Fruit fly (Drosophila melanogaster) whole organism, embryonic: ENCODE measurements around the gene dod.

Experiments
- BtbVII ChIP-seq: fragments of 200-800 bp; sonication (Bioruptor generic); optimal IDR thresholded peaks from 3 replicates; lab custom pipeline; 2017; ENCODE audit warnings: missing biosample characterization, mild to moderate bottlenecking, missing genetic modification characterization
- Bteb2 ChIP-seq: fragments of 200-800 bp; sonication (Bioruptor generic); optimal IDR thresholded peaks from 2 replicates; lab custom pipeline; 2016; ENCODE audit warnings: missing biosample characterization, missing genetic modification characterization
- CG10543 ChIP-seq: fragments of 200-800 bp; sonication (Bioruptor generic); optimal IDR thresholded peaks from 3 replicates; lab custom pipeline; 2017; ENCODE audit warnings: missing biosample characterization, mild to moderate bottlenecking, missing genetic modification characterization, moderate library complexity
- CG10959 ChIP-seq: fragments of 200-800 bp; sonication (Bioruptor generic); IDR thresholded peaks from 2 replicates; pipeline ENCODE4 v1.3.6; 2022; ENCODE audit warnings: missing biosample characterization, missing genetic modification characterization
- CG14014 ChIP-seq: fragments of 200-800 bp; sonication (Bioruptor generic); IDR thresholded peaks from 2 replicates; pipeline ENCODE4 v1.3.6; 2022; ENCODE audit warnings: missing biosample characterization, missing genetic modification characterization
- CG15269 ChIP-seq: fragments of 200-800 bp; sonication (Bioruptor generic); optimal IDR thresholded peaks from 2 replicates; lab custom pipeline; 2018; ENCODE audit warnings: missing biosample characterization, mild to moderate bottlenecking, missing genetic modification characterization, moderate library complexity
- CG15601 ChIP-seq: fragments of 200-800 bp; sonication (Bioruptor generic); optimal IDR thresholded peaks from 3 replicates; lab custom pipeline; 2019; ENCODE audit warnings: missing biosample characterization, mild to moderate bottlenecking, missing genetic modification characterization, moderate library complexity
- CG16779 ChIP-seq: fragments of 200-800 bp; sonication (Bioruptor generic); IDR thresholded peaks from 2 replicates; pipeline ENCODE4 v1.3.6; 2022; ENCODE audit warnings: missing biosample characterization, missing genetic modification characterization
- CG17186 ChIP-seq: fragments of 200-800 bp; sonication (Bioruptor generic); optimal IDR thresholded peaks from 3 replicates; lab custom pipeline; 2017; ENCODE audit warnings: missing biosample characterization, missing genetic modification reagents, missing genetic modification characterization
- CG17328 ChIP-seq: fragments of 200-800 bp; sonication (Bioruptor generic); IDR thresholded peaks from 2 replicates; pipeline ENCODE4 v1.3.6; 2022; ENCODE audit warnings: missing biosample characterization, missing genetic modification characterization
- CG17359 ChIP-seq: fragments of 200-800 bp; sonication (Bioruptor generic); optimal IDR thresholded peaks from 3 replicates; lab custom pipeline; 2018; ENCODE audit warnings: missing biosample characterization, mild to moderate bottlenecking, missing genetic modification characterization, moderate library complexity
- CG18476 ChIP-seq: fragments of 200-800 bp; sonication (Bioruptor generic); optimal IDR thresholded peaks from 2 replicates; lab custom pipeline; 2016; ENCODE audit warnings: missing biosample characterization, mild to moderate bottlenecking, missing genetic modification characterization
- CG18619 ChIP-seq: fragments of 200-800 bp; sonication (Bioruptor generic); optimal IDR thresholded peaks from 3 replicates; lab custom pipeline; 2017; ENCODE audit warnings: missing biosample characterization, mild to moderate bottlenecking, missing genetic modification characterization
- CG2889 ChIP-seq: fragments of 200-800 bp; sonication (Bioruptor generic); IDR thresholded peaks from 3 replicates; pipeline ENCODE4 v1.3.6; 2022; ENCODE audit warnings: missing biosample characterization, missing genetic modification characterization
- CG31365 ChIP-seq: fragments of 200-800 bp; sonication (Bioruptor generic); optimal IDR thresholded peaks from 2 replicates; lab custom pipeline; 2018; ENCODE audit warnings: missing biosample characterization, mild to moderate bottlenecking, missing genetic modification characterization
- CG3163 ChIP-seq: fragments of 200-800 bp; sonication (Bioruptor generic); optimal IDR thresholded peaks from 3 replicates; lab custom pipeline; 2016; ENCODE audit warnings: missing biosample characterization, missing genetic modification characterization
- CG34376 ChIP-seq: fragments of 200-800 bp; sonication (Bioruptor generic); optimal IDR thresholded peaks from 2 replicates; lab custom pipeline; 2018; ENCODE audit warnings: missing biosample characterization, mild to moderate bottlenecking, missing genetic modification characterization
- CG4328 ChIP-seq: fragments of 200-800 bp; sonication (Bioruptor generic); optimal IDR thresholded peaks from 3 replicates; lab custom pipeline; 2017; ENCODE audit warnings: missing biosample characterization, missing genetic modification reagents, missing genetic modification characterization
- CG4617 ChIP-seq: fragments of 200-800 bp; sonication (Bioruptor generic); optimal IDR thresholded peaks from 3 replicates; lab custom pipeline; 2016; ENCODE audit warnings: missing biosample characterization, missing genetic modification characterization, borderline replicate concordance
- CG7556 ChIP-seq: fragments of 200-800 bp; sonication (Bioruptor generic); optimal IDR thresholded peaks from 2 replicates; lab custom pipeline; 2017; ENCODE audit warnings: missing biosample characterization, mild to moderate bottlenecking, missing genetic modification characterization
- CG8388 ChIP-seq: fragments of 200-800 bp; sonication (Bioruptor generic); optimal IDR thresholded peaks from 2 replicates; lab custom pipeline; 2019; ENCODE audit warnings: missing biosample characterization, mild to moderate bottlenecking, missing genetic modification characterization, moderate library complexity
- Doc3 ChIP-seq: fragments of 200-800 bp; sonication (Bioruptor generic); IDR thresholded peaks from 3 replicates; pipeline ENCODE4 v1.3.6; 2022; ENCODE audit warnings: missing biosample characterization, missing genetic modification characterization; ENCODE audit not compliant: partially characterized antibody
- E2f2 ChIP-seq: fragments of 200-800 bp; sonication (Bioruptor generic); IDR thresholded peaks from 2 replicates; pipeline ENCODE4 v1.3.6; 2022; ENCODE audit warnings: missing biosample characterization, missing genetic modification characterization
- Ets65A ChIP-seq: fragments of 200-800 bp; sonication (Bioruptor generic); peaks from one replicate; lab custom pipeline; 2016; ENCODE audit warnings: missing biosample characterization, missing genetic modification characterization
- Hr3 ChIP-seq: fragments of 200-800 bp; sonication (Bioruptor generic); optimal IDR thresholded peaks from 3 replicates; lab custom pipeline; 2016; ENCODE audit warnings: missing biosample characterization, missing genetic modification characterization
- Hsf ChIP-seq: fragments of 200-800 bp; sonication (Bioruptor generic); optimal IDR thresholded peaks from 3 replicates; lab custom pipeline; 2016; ENCODE audit warnings: missing biosample characterization, missing genetic modification characterization
- Lim3 ChIP-seq: fragments of 200-800 bp; sonication (Bioruptor generic); IDR thresholded peaks from 2 replicates; pipeline ENCODE4 v1.3.6; 2022; ENCODE audit warnings: missing biosample characterization, missing genetic modification characterization
- Mad ChIP-seq: fragments of 200-800 bp; sonication (Bioruptor generic); optimal IDR thresholded peaks from 2 replicates; lab custom pipeline; 2016; ENCODE audit warnings: missing biosample characterization, missing genetic modification characterization
- Med ChIP-seq: fragments of 200-800 bp; sonication (Bioruptor generic); peaks from one replicate; lab custom pipeline; 2016; ENCODE audit warnings: missing biosample characterization, missing genetic modification characterization, mild to moderate bottlenecking, inconsistent platforms, moderate library complexity
- NC2α ChIP-seq: fragments of 200-800 bp; sonication (Bioruptor generic); optimal IDR thresholded peaks from 2 replicates; lab custom pipeline; 2016; ENCODE audit warnings: missing biosample characterization, missing genetic modification characterization
- Opbp ChIP-seq: fragments of 200-800 bp; sonication (Bioruptor generic); IDR thresholded peaks from 3 replicates; pipeline ENCODE4 v1.3.6; 2022; ENCODE audit warnings: missing biosample characterization, missing genetic modification characterization; ENCODE audit not compliant: partially characterized antibody
- Optix ChIP-seq: fragments of 200-800 bp; sonication (Bioruptor generic); IDR thresholded peaks from 3 replicates; pipeline ENCODE4 v1.3.6; 2022; ENCODE audit warnings: missing biosample characterization, missing genetic modification characterization
- Pdp1 ChIP-seq, 2 experiments: fragments of 200-800 bp; sonication (Bioruptor generic); optimal IDR thresholded peaks; 3 replicates each; lab custom pipeline; 2016; ENCODE audit warnings: missing biosample characterization in 2 of 2, missing genetic modification characterization in 2 of 2, mild to moderate bottlenecking in 1 of 2, moderate library complexity in 1 of 2
- Sry-δ ChIP-seq: fragments of 200-800 bp; sonication (Bioruptor generic); optimal IDR thresholded peaks from 2 replicates; lab custom pipeline; 2016; ENCODE audit warnings: missing biosample characterization, missing genetic modification characterization
- Usf ChIP-seq: fragments of 200-800 bp; sonication (Bioruptor generic); optimal IDR thresholded peaks from 2 replicates; lab custom pipeline; 2017; ENCODE audit warnings: missing genotype, missing biosample characterization, missing genetic modification characterization
- ab ChIP-seq: fragments of 200-800 bp; sonication (Bioruptor generic); optimal IDR thresholded peaks from 2 replicates; lab custom pipeline; 2016; ENCODE audit warnings: missing biosample characterization, missing genetic modification characterization
- bowl ChIP-seq: fragments of 200-800 bp; sonication (Bioruptor generic); IDR thresholded peaks from 2 replicates; pipeline ENCODE4 v1.3.6; 2022; ENCODE audit warnings: missing biosample characterization, missing genetic modification characterization
- cad ChIP-seq: fragments of >200 bp; optimal IDR thresholded peaks from 2 replicates; lab custom pipeline; 2017; ENCODE audit warnings: missing biosample characterization, missing genetic modification characterization
- cato ChIP-seq: fragments of 200-800 bp; sonication (Bioruptor generic); optimal IDR thresholded peaks from 2 replicates; lab custom pipeline; 2016; ENCODE audit warnings: missing biosample characterization, missing genetic modification characterization, borderline replicate concordance
- chn ChIP-seq: fragments of 200-800 bp; sonication (Bioruptor generic); optimal IDR thresholded peaks from 2 replicates; lab custom pipeline; 2016; ENCODE audit warnings: missing biosample characterization, missing genetic modification characterization
- da ChIP-seq: fragments of 200-800 bp; sonication (Bioruptor generic); optimal IDR thresholded peaks from 2 replicates; lab custom pipeline; 2016; ENCODE audit warnings: missing biosample characterization, missing genetic modification characterization
- fd3F ChIP-seq: fragments of 200-800 bp; sonication (Bioruptor generic); optimal IDR thresholded peaks from 2 replicates; lab custom pipeline; 2018; ENCODE audit warnings: missing biosample characterization, mild to moderate bottlenecking, missing genetic modification characterization, moderate library complexity
- fd64A ChIP-seq: fragments of 200-800 bp; sonication (Bioruptor generic); optimal IDR thresholded peaks from 3 replicates; lab custom pipeline; 2018; ENCODE audit warnings: missing biosample characterization, mild to moderate bottlenecking, missing genetic modification characterization
- fru ChIP-seq: fragments of >200 bp; optimal IDR thresholded peaks from 2 replicates; lab custom pipeline; 2017
- insv ChIP-seq, 2 experiments: fragments of 200-800 bp; sonication (Bioruptor generic); optimal IDR thresholded peaks; 3 replicates each; lab custom pipeline; 2016 to 2018; ENCODE audit warnings: missing biosample characterization in 2 of 2, missing genetic modification characterization in 2 of 2
- lov ChIP-seq, 2 experiments: fragments of 200-800 bp in 1 of 2; fragments of >200 bp in 1 of 2; sonication (Bioruptor generic) in 1 of 2; IDR thresholded peaks in 1 of 2; optimal IDR thresholded peaks in 1 of 2; 2 replicates in 1 of 2; 3 replicates in 1 of 2; pipeline versions ENCODE4 v1.3.6 to Lab custom; 2017 to 2022; ENCODE audit warnings: missing biosample characterization in 1 of 2, missing genetic modification characterization in 1 of 2
- psq ChIP-seq: fragments of 200-800 bp; sonication (Bioruptor generic); optimal IDR thresholded peaks from 2 replicates; lab custom pipeline; 2017; ENCODE audit warnings: missing biosample characterization, missing genetic modification characterization
- sens ChIP-seq: fragments of 200-800 bp; sonication (Bioruptor generic); peaks from one replicate; lab custom pipeline; 2016; ENCODE audit warnings: missing biosample characterization, missing genetic modification characterization
- sens-2 ChIP-seq: fragments of 200-800 bp; sonication (Bioruptor generic); IDR thresholded peaks from 2 replicates; pipeline ENCODE4 v1.3.6; 2022; ENCODE audit warnings: missing biosample characterization, missing genetic modification characterization
- tx ChIP-seq: fragments of 200-800 bp; sonication (Bioruptor generic); optimal IDR thresholded peaks from 2 replicates; lab custom pipeline; 2016; ENCODE audit warnings: missing biosample characterization, missing genetic modification characterization
- yki ChIP-seq: fragments of >200 bp; optimal IDR thresholded peaks from 3 replicates; lab custom pipeline; 2018

The dod gene

dm6 chrX:21339476-21339931 is 5.7 kb upstream of the dod start, which contains the start of the genes tty and fliI (continued):
- peak; percentile 67 for TF ChIP-seq NC2α (GFP tag; lab: Kevin White, UChicago)
- TF ChIP-seq Optix (GFP tag; lab: Robert Waterston, UW): peak; percentile 92
- peak; percentile 37 for TF ChIP-seq CG10543
- TF ChIP-seq insv (GFP tag; optimal IDR thresholded peaks at IDR 0.05; lab: Kevin White, UChicago): no peak
- peak; percentile 53; the same call in 1 of the 2 replicates for TF ChIP-seq CG16779 (GFP tag; lab: Robert Waterston, UW)
- peak; percentile 92 for TF ChIP-seq chn (GFP tag; lab: Kevin White, UChicago)
- peak; percentile 84 for TF ChIP-seq CG2889
- peak; percentile 72 for TF ChIP-seq sens-2 (GFP tag; lab: Robert Waterston, UW)
- peak; percentile 97 for TF ChIP-seq sens
- TF ChIP-seq CG15269 (tag; lab: Kevin White, UChicago): peak; percentile 75
- no peak for TF ChIP-seq yki (lab: Kevin White, UChicago)
- TF ChIP-seq psq: no peak
- peak; percentile 77 for TF ChIP-seq CG10959 (GFP tag; lab: Robert Waterston, UW)
- peak; percentile 86 for TF ChIP-seq Mad
- peak; percentile 68 for TF ChIP-seq CG18476 (GFP tag; lab: Kevin White, UChicago)
- TF ChIP-seq CG4328 (GFP tag; lab: Kevin White, UChicago): no peak
- TF ChIP-seq BtbVII (GFP tag; lab: Kevin White, UChicago): peak; percentile 20
- peak; percentile 61 for TF ChIP-seq Sry-δ (GFP tag; lab: Kevin White, UChicago)
- TF ChIP-seq CG18619 (GFP tag; lab: Kevin White, UChicago): peak; percentile 67
- peak; percentile 99 for TF ChIP-seq Ets65A (GFP tag; lab: Kevin White, UChicago)
- peak; percentile 63 for TF ChIP-seq CG4617 (GFP tag; lab: Kevin White, UChicago)
- peak; percentile 56 for TF ChIP-seq Bteb2 (GFP tag; lab: Kevin White, UChicago)
- peak; percentile 85 to 89 for TF ChIP-seq Pdp1 (GFP tag; optimal IDR thresholded peaks at IDR 0.05; lab: Kevin White, UChicago)
- no peak for TF ChIP-seq lov (optimal IDR thresholded peaks at IDR 0.05; lab: Kevin White, UChicago)
- peak; percentile 85 for TF ChIP-seq lov (GFP tag; IDR thresholded peaks at IDR 0.05; lab: Robert Waterston, UW)
- peak; percentile 46 for TF ChIP-seq CG15601 (tag; lab: Kevin White, UChicago)
- TF ChIP-seq Opbp: peak; percentile 65
- peak; percentile 18 for TF ChIP-seq da (GFP tag; lab: Kevin White, UChicago)
- no peak for TF ChIP-seq cad (GFP tag; lab: Kevin White, UChicago)
- TF ChIP-seq CG31365 (tag; lab: Kevin White, UChicago): no peak
- TF ChIP-seq Hr3 (GFP tag; lab: Kevin White, UChicago): peak; percentile 77
- TF ChIP-seq Doc3 (GFP tag; lab: Robert Waterston, UW): 0 out of 3 replicates have a peak, but pooled peaks have one; percentile 17
- peak; percentile 40 for TF ChIP-seq CG7556 (GFP tag; lab: Kevin White, UChicago)
- peak; percentile 87 for TF ChIP-seq tx (GFP tag; lab: Kevin White, UChicago)
- TF ChIP-seq ab (GFP tag; lab: Kevin White, UChicago): peak; percentile 24
- peak; percentile 89 for TF ChIP-seq Hsf (GFP tag; lab: Kevin White, UChicago)
- TF ChIP-seq CG3163: peak; percentile 52
- TF ChIP-seq CG17359: peak; percentile 90
- TF ChIP-seq Med (GFP tag; lab: Kevin White, UChicago): peak; percentile 98
- TF ChIP-seq CG14014 (GFP tag; lab: Robert Waterston, UW): peak; percentile 83
- peak; percentile 72 for TF ChIP-seq bowl (GFP tag; lab: Robert Waterston, UW)
- TF ChIP-seq E2f2 (GFP tag; lab: Robert Waterston, UW): peak; percentile 80
- TF ChIP-seq fd64A: peak; percentile 28
- TF ChIP-seq CG8388 (GFP tag; lab: Kevin White, UChicago): peak; percentile 69
- peak; percentile 46; the same call in 1 of the 2 replicates for TF ChIP-seq Lim3 (GFP tag; lab: Robert Waterston, UW)
- peak; percentile 68 for TF ChIP-seq CG17186 (GFP tag; lab: Kevin White, UChicago)
- peak; percentile 67 for TF ChIP-seq fd3F (GFP tag; lab: Kevin White, UChicago)
- peak; percentile 27 for TF ChIP-seq Usf (GFP tag; lab: Kevin White, UChicago)
- TF ChIP-seq fru (lab: Kevin White, UChicago): no peak
- TF ChIP-seq cato (GFP tag; lab: Kevin White, UChicago): peak; percentile 42
- peak; percentile 88 for TF ChIP-seq CG17328 (GFP tag; lab: Robert Waterston, UW)
- TF ChIP-seq CG34376 (GFP tag; lab: Kevin White, UChicago): peak; percentile 58
